Worm (Caenorhabditis elegans) whole organism, L1 larva: ENCODE measurements around the gene R166.3.

Source experiments
- C04F5.9 ChIP-seq: sonication (generic microtip); optimal IDR thresholded peaks from 2 replicates; lab custom pipeline; 2016; ENCODE audit warnings: missing genetic modification characterization, missing compliant biosample characterization
- C16A3.4 ChIP-seq: fragments of 150-350 bp; optimal IDR thresholded peaks from 2 replicates; lab custom pipeline; 2014; ENCODE audit warnings: missing biosample characterization, missing genetic modification characterization
- alr-1 ChIP-seq: fragments of 200-800 bp; sonication (Bioruptor generic); optimal IDR thresholded peaks from 2 replicates; lab custom pipeline; 2018; ENCODE audit warnings: borderline replicate concordance, mild to moderate bottlenecking, missing genetic modification characterization, missing compliant biosample characterization
- aly-2 ChIP-seq: fragments of 150-350 bp; optimal IDR thresholded peaks from 2 replicates; lab custom pipeline; 2014; ENCODE audit warnings: missing biosample characterization, missing genetic modification characterization
- ama-1 ChIP-seq: fragments of 150-350 bp; optimal IDR thresholded peaks from 2 replicates; lab custom pipeline; 2014
- blmp-1 ChIP-seq: fragments of 150-350 bp; optimal IDR thresholded peaks from 2 replicates; lab custom pipeline; 2014; ENCODE audit warnings: missing biosample characterization, missing genetic modification characterization
- ceh-8 ChIP-seq: fragments of 200-800 bp; sonication (Bioruptor generic); optimal IDR thresholded peaks from 2 replicates; lab custom pipeline; 2018; ENCODE audit warnings: mild to moderate bottlenecking, missing genetic modification characterization, moderate library complexity, missing compliant biosample characterization
- ceh-88 ChIP-seq: fragments of 200-800 bp; sonication (Bioruptor generic); IDR thresholded peaks from 2 replicates; pipeline ENCODE4 v1.3.6; 2022; ENCODE audit warnings: missing genetic modification characterization, missing compliant biosample characterization
- dpl-1 ChIP-seq, 3 experiments: fragments of 150-350 bp in 2 of 3; sonication (generic microtip) in 1 of 3; optimal IDR thresholded peaks; 2 replicates each; lab custom pipeline; 2014 to 2017; ENCODE audit warnings: missing biosample characterization in 3 of 3, missing genetic modification characterization in 3 of 3, missing genetic modification reagents in 3 of 3
- dsc-1 ChIP-seq: sonication (generic microtip); optimal IDR thresholded peaks from 2 replicates; lab custom pipeline; 2016; ENCODE audit warnings: mild to moderate bottlenecking, missing genetic modification characterization, missing compliant biosample characterization
- efl-1 ChIP-seq, 4 experiments: fragments of 150-350 bp; optimal IDR thresholded peaks in 3 of 4; peaks in 1 of 4; 1 replicate in 1 of 4; 2 replicates in 3 of 4; lab custom pipeline; 2014; ENCODE audit warnings: missing biosample characterization in 2 of 4, missing genetic modification characterization in 2 of 4, missing genetic modification reagents in 2 of 4
- efl-3 ChIP-seq: fragments of 200-800 bp; sonication (Bioruptor generic); optimal IDR thresholded peaks from 2 replicates; lab custom pipeline; 2018; ENCODE audit warnings: mild to moderate bottlenecking, missing genetic modification characterization, missing compliant biosample characterization
- egl-13 ChIP-seq: sonication (generic microtip); optimal IDR thresholded peaks from 2 replicates; lab custom pipeline; 2016; ENCODE audit warnings: missing genotype, missing genetic modification reagents, missing genetic modification characterization, missing compliant biosample characterization
- egl-27 ChIP-seq, 2 experiments: fragments of 150-350 bp in 1 of 2; sonication (generic microtip); optimal IDR thresholded peaks; 3 replicates each; lab custom pipeline; 2017 to 2018; ENCODE audit warnings: missing biosample characterization in 2 of 2, missing genetic modification characterization in 2 of 2, missing genetic modification reagents in 2 of 2
- elt-2 ChIP-seq: sonication (generic microtip); optimal IDR thresholded peaks from 2 replicates; lab custom pipeline; 2016; ENCODE audit warnings: missing genetic modification characterization, mild to moderate bottlenecking, inconsistent platforms, missing compliant biosample characterization, missing genetic modification reagents
- fkh-10 ChIP-seq: sonication (generic microtip); optimal IDR thresholded peaks from 2 replicates; lab custom pipeline; 2017; ENCODE audit warnings: missing biosample characterization, missing genetic modification reagents, missing genetic modification characterization
- fkh-4 ChIP-seq: sonication (generic microtip); optimal IDR thresholded peaks from 2 replicates; lab custom pipeline; 2016; ENCODE audit warnings: missing compliant biosample characterization, missing genetic modification characterization, borderline replicate concordance
- fkh-8 ChIP-seq: sonication (generic microtip); optimal IDR thresholded peaks from 2 replicates; lab custom pipeline; 2016; ENCODE audit warnings: mild to moderate bottlenecking, missing genetic modification characterization, missing compliant biosample characterization
- fos-1 ChIP-seq: fragments of 150-350 bp; optimal IDR thresholded peaks from 2 replicates; lab custom pipeline; 2014; ENCODE audit warnings: missing biosample characterization, missing genetic modification characterization
- hlh-17 ChIP-seq: fragments of 200-800 bp; sonication (Bioruptor generic); optimal IDR thresholded peaks from 2 replicates; lab custom pipeline; 2018; ENCODE audit warnings: missing genetic modification characterization, mild to moderate bottlenecking, missing compliant biosample characterization, moderate library complexity, borderline replicate concordance
- hlh-4 ChIP-seq: sonication (generic microtip); optimal IDR thresholded peaks from 2 replicates; lab custom pipeline; 2016; ENCODE audit warnings: mild to moderate bottlenecking, missing genetic modification characterization, missing compliant biosample characterization
- irx-1 ChIP-seq: sonication (generic microtip); optimal IDR thresholded peaks from 2 replicates; lab custom pipeline; 2016; ENCODE audit warnings: missing genetic modification characterization, missing compliant biosample characterization
- isw-1 ChIP-seq: fragments of 200-800 bp; sonication (Bioruptor generic); IDR thresholded peaks from 2 replicates; pipeline ENCODE4 v1.3.6; 2022; ENCODE audit warnings: missing genetic modification characterization, missing compliant biosample characterization
- lin-14 ChIP-seq: fragments of 200-800 bp; sonication (Bioruptor generic); optimal IDR thresholded peaks from 2 replicates; lab custom pipeline; 2018; ENCODE audit warnings: mild to moderate bottlenecking, missing genetic modification characterization, moderate library complexity, missing compliant biosample characterization
- lin-35 ChIP-seq, 2 experiments: fragments of 150-350 bp; optimal IDR thresholded peaks; 2 replicates each; lab custom pipeline; 2014; ENCODE audit warnings: missing biosample characterization in 2 of 2, missing genetic modification characterization in 2 of 2, missing genetic modification reagents in 2 of 2
- lin-39 ChIP-seq: fragments of 150-350 bp; optimal IDR thresholded peaks from 2 replicates; lab custom pipeline; 2014; ENCODE audit warnings: missing biosample characterization, missing genetic modification reagents, missing genetic modification characterization
- lsy-2 ChIP-seq, 2 experiments: fragments of 150-350 bp; optimal IDR thresholded peaks; 2 replicates each; lab custom pipeline; 2014; ENCODE audit warnings: missing biosample characterization in 2 of 2, missing genetic modification characterization in 2 of 2
- nhr-11 ChIP-seq: fragments of 150-350 bp; optimal IDR thresholded peaks from 2 replicates; lab custom pipeline; 2014; ENCODE audit warnings: missing biosample characterization, missing genetic modification characterization
- nhr-12 ChIP-seq: sonication (generic microtip); optimal IDR thresholded peaks from 2 replicates; lab custom pipeline; 2017; ENCODE audit warnings: missing biosample characterization, missing genetic modification characterization
- nhr-20 ChIP-seq: sonication (generic microtip); optimal IDR thresholded peaks from 2 replicates; lab custom pipeline; 2016; ENCODE audit warnings: mild to moderate bottlenecking, missing genetic modification characterization, missing compliant biosample characterization
- nhr-237 ChIP-seq: fragments of 150-350 bp; optimal IDR thresholded peaks from 2 replicates; lab custom pipeline; 2014; ENCODE audit warnings: missing biosample characterization, missing genetic modification characterization
- nhr-28 ChIP-seq: fragments of 150-350 bp; optimal IDR thresholded peaks from 2 replicates; lab custom pipeline; 2014; ENCODE audit warnings: missing biosample characterization, missing genetic modification characterization
- nhr-47 ChIP-seq: sonication (generic microtip); optimal IDR thresholded peaks from 2 replicates; lab custom pipeline; 2016; ENCODE audit warnings: mild to moderate bottlenecking, missing genetic modification characterization, moderate library complexity, missing compliant biosample characterization
- nhr-84 ChIP-seq: sonication (generic microtip); optimal IDR thresholded peaks from 2 replicates; lab custom pipeline; 2017; ENCODE audit warnings: missing biosample characterization, missing genetic modification characterization
- nhr-85 ChIP-seq: sonication (generic microtip); peaks from one replicate; lab custom pipeline; 2016; ENCODE audit warnings: missing genetic modification characterization, inconsistent platforms, missing compliant biosample characterization
- nhr-90 ChIP-seq: sonication (generic microtip); optimal IDR thresholded peaks from 2 replicates; lab custom pipeline; 2016; ENCODE audit warnings: mild to moderate bottlenecking, missing genetic modification characterization, missing compliant biosample characterization; ENCODE audit not compliant: poor library complexity
- pag-3 ChIP-seq: sonication (generic microtip); optimal IDR thresholded peaks from 2 replicates; lab custom pipeline; 2017; ENCODE audit warnings: missing genetic modification characterization, mild to moderate bottlenecking, missing compliant biosample characterization, antibody characterized with exemption, borderline replicate concordance; ENCODE audit not compliant: insufficient read depth
- pqm-1 ChIP-seq: sonication (generic microtip); optimal IDR thresholded peaks from 3 replicates; lab custom pipeline; 2017; ENCODE audit warnings: missing biosample characterization, missing genetic modification characterization
- rnt-1 ChIP-seq: sonication (generic microtip); optimal IDR thresholded peaks from 2 replicates; lab custom pipeline; 2016; ENCODE audit warnings: mild to moderate bottlenecking, missing genetic modification characterization, moderate library complexity, missing compliant biosample characterization
- snpc-4 ChIP-seq: fragments of 150-350 bp; optimal IDR thresholded peaks from 2 replicates; lab custom pipeline; 2014; ENCODE audit warnings: missing biosample characterization, missing genetic modification characterization
- snu-23 ChIP-seq: sonication (generic microtip); optimal IDR thresholded peaks from 2 replicates; lab custom pipeline; 2016; ENCODE audit warnings: missing genetic modification characterization, missing compliant biosample characterization
- vab-15 ChIP-seq: sonication (generic microtip); optimal IDR thresholded peaks from 2 replicates; lab custom pipeline; 2017; ENCODE audit warnings: missing genotype, mild to moderate bottlenecking, missing genetic modification characterization, missing compliant biosample characterization
- xbp-1 ChIP-seq: sonication (generic microtip); optimal IDR thresholded peaks from 2 replicates; lab custom pipeline; 2016; ENCODE audit warnings: missing genetic modification characterization, missing compliant biosample characterization
- zip-4 ChIP-seq: fragments of 200-800 bp; sonication (Bioruptor generic); optimal IDR thresholded peaks from 2 replicates; lab custom pipeline; 2018; ENCODE audit warnings: mild to moderate bottlenecking, missing genetic modification characterization, moderate library complexity, missing compliant biosample characterization

Gene R166.3

DNA sequence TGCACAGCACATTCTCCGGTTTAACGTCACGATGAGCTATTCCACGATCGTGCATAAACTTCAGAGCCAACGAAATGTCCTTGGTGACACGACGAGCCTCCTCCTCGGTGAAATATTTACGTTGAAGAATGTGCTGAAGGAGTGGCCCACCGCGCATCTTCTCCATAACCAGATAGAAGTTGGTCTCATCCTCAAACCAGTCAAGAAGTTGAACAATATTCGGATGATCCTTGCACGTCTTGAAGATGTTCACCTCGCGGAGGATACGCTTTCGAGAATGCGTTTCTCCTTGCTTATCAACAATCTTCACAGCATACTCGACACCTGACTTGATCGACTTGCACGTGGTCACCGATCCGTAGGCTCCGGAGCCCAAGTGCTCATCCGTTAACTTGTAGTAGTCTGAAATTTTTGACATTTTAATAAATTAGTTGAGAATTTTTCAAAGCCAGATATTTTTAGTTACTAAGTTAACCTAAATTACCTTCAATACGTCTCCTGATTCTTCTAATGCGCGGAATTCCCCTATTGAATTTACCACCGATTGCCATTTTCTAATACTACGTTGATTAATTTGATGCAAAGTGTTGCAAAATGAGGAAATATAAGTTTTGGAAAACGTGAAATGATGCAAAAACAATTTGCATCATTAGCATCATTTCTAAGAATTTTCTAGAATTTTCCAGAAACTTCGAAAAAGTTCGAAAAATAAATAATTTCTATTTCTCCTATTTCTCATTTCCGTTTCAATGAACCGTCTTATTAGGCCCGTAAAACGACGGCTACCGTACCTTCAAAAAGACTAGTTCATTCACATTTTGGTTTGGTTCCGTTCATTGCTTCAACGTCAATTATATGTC, 7.0 kb upstream of the R166.3 start:
- TF ChIP-seq blmp-1, result no peak
- TF ChIP-seq egl-13 (tag; lab: Kevin White, UChicago), result no peak
- TF ChIP-seq fkh-10 (GFP tag; lab: Kevin White, UChicago), result no peak
- no peak for TF ChIP-seq vab-15 (tag; lab: Kevin White, UChicago)
- TF ChIP-seq ceh-8 (GFP tag; lab: Kevin White, UChicago), result no peak
- TF ChIP-seq alr-1 (tag; lab: Kevin White, UChicago), result no peak
- no peak for TF ChIP-seq zip-4 (GFP tag; lab: Kevin White, UChicago)
- no peak for TF ChIP-seq fos-1 (tag; lab: Kevin White, UChicago)
- no peak for TF ChIP-seq efl-1 (optimal IDR thresholded peaks at IDR 0.05; lab: Kevin White, UChicago)
- peak in 1 of 2 experiments; percentile 70 for TF ChIP-seq efl-1 (GFP tag; optimal IDR thresholded peaks at IDR 0.05 in 1 of 2; lab: Kevin White, UChicago)
- TF ChIP-seq fkh-8 (tag; lab: Kevin White, UChicago), result peak; percentile 36
- TF ChIP-seq lin-39, result no peak
- no peak for TF ChIP-seq snpc-4 (tag; lab: Kevin White, UChicago)
- TF ChIP-seq fkh-4 (tag; lab: Kevin White, UChicago), result no peak
- peak; percentile 0 for TF ChIP-seq dsc-1 (tag; lab: Kevin White, UChicago)
- no peak for TF ChIP-seq nhr-20 (tag; lab: Kevin White, UChicago)
- TF ChIP-seq nhr-47, result peak; percentile 13
- TF ChIP-seq nhr-237 (tag; lab: Kevin White, UChicago), result no peak
- TF ChIP-seq hlh-4 (tag; lab: Kevin White, UChicago), result no peak
- TF ChIP-seq nhr-90 (tag; lab: Kevin White, UChicago), result no peak
- no peak for TF ChIP-seq elt-2 (tag; lab: Kevin White, UChicago)
- TF ChIP-seq hlh-17 (GFP tag; lab: Kevin White, UChicago), result no peak
- TF ChIP-seq lin-14, result no peak
- no peak for TF ChIP-seq irx-1 (tag; lab: Kevin White, UChicago)
- no peak for TF ChIP-seq egl-27 (tag; optimal IDR thresholded peaks at IDR 0.05; lab: Kevin White, UChicago)
- no peak for TF ChIP-seq nhr-11 (tag; lab: Kevin White, UChicago)
- no peak for TF ChIP-seq pqm-1 (tag; lab: Kevin White, UChicago)
- no peak for TF ChIP-seq nhr-12 (tag; lab: Kevin White, UChicago)
- TF ChIP-seq isw-1 (GFP tag; lab: Robert Waterston, UW), result no peak
- TF ChIP-seq C04F5.9 (tag; lab: Kevin White, UChicago), result no peak
- no peak for TF ChIP-seq ceh-88 (GFP tag; lab: Robert Waterston, UW)
- no peak for TF ChIP-seq nhr-28
- no peak for TF ChIP-seq xbp-1
- TF ChIP-seq nhr-84, result no peak
- peak; percentile 9 for TF ChIP-seq snu-23 (GFP tag; lab: Kevin White, UChicago)
- TF ChIP-seq nhr-85 (tag; lab: Kevin White, UChicago), result no peak
- peak; percentile 9 for TF ChIP-seq ama-1 (lab: Kevin White, UChicago)
- no peak for TF ChIP-seq C16A3.4 (tag; lab: Kevin White, UChicago)
- no peak for TF ChIP-seq lsy-2 (tag; optimal IDR thresholded peaks at IDR 0.05; lab: Kevin White, UChicago)
- TF ChIP-seq, all 84 proteins: peak for 6

- TF ChIP-seq efl-1 (optimal IDR thresholded peaks at IDR 0.05; lab: Kevin White, UChicago), result no peak
- TF ChIP-seq efl-1 (GFP tag; optimal IDR thresholded peaks at IDR 0.05 in 1 of 2; lab: Kevin White, UChicago), result peak in 1 of 2 experiments; percentile 87
- no peak for TF ChIP-seq dpl-1 (GFP tag; optimal IDR thresholded peaks at IDR 0.05; lab: Kevin White, UChicago)
- TF ChIP-seq pag-3 (tag; lab: Kevin White, UChicago), result no peak
- TF ChIP-seq irx-1 (tag; lab: Kevin White, UChicago), result peak; percentile 9
- TF ChIP-seq lin-35 (GFP tag; optimal IDR thresholded peaks at IDR 0.05; lab: Kevin White, UChicago), result peak in 1 of 2 experiments; percentile 23
- peak; percentile 7 for TF ChIP-seq aly-2 (tag; lab: Kevin White, UChicago)
- peak; percentile 60 for TF ChIP-seq ama-1 (lab: Kevin White, UChicago)
- TF ChIP-seq rnt-1 (tag; lab: Kevin White, UChicago), result peak; percentile 21
- no peak for TF ChIP-seq efl-3
- peak; percentile 4 for TF ChIP-seq nhr-90 (tag; lab: Kevin White, UChicago)
Observed at ce11 chrII:10545213-10545612, 6.1 kb upstream of the R166.3 start.
